Fruit fly (Drosophila melanogaster) whole organism, adult: Measurements from ENCODE around the gene CG7156.

ENCODE experiments used
- CG11617 ChIP-seq: fragments of 200-800 bp; sonication (Bioruptor generic); optimal IDR thresholded peaks from 2 replicates; lab custom pipeline; 2017; ENCODE audit warnings: mild to moderate bottlenecking, missing biosample characterization, missing genetic modification reagents, missing genetic modification characterization
- CG12768 ChIP-seq: fragments of 200-800 bp; sonication (Bioruptor generic); optimal IDR thresholded peaks from 2 replicates; lab custom pipeline; 2017; ENCODE audit warnings: missing biosample characterization, missing genetic modification characterization, mild to moderate bottlenecking, moderate library complexity, missing genetic modification reagents
- CG14711 ChIP-seq: fragments of 200-800 bp; sonication (Bioruptor generic); optimal IDR thresholded peaks from 2 replicates; lab custom pipeline; 2018; ENCODE audit warnings: missing biosample characterization, mild to moderate bottlenecking, missing genetic modification characterization, moderate library complexity
- CG1620 ChIP-seq: fragments of 200-800 bp; sonication (Bioruptor generic); optimal IDR thresholded peaks from 2 replicates; lab custom pipeline; 2016; ENCODE audit warnings: missing biosample characterization, missing genetic modification characterization
- CG33017 ChIP-seq: fragments of 200-800 bp; sonication (Bioruptor generic); optimal IDR thresholded peaks from 2 replicates; lab custom pipeline; 2018; ENCODE audit warnings: missing biosample characterization, mild to moderate bottlenecking, missing genetic modification characterization, moderate library complexity
- CG5204 ChIP-seq: fragments of 200-800 bp; sonication (Bioruptor generic); optimal IDR thresholded peaks from 2 replicates; lab custom pipeline; 2016; ENCODE audit warnings: missing biosample characterization, missing genetic modification characterization
- CG7045 ChIP-seq: fragments of 200-800 bp; sonication (Bioruptor generic); optimal IDR thresholded peaks from 2 replicates; lab custom pipeline; 2017; ENCODE audit warnings: missing biosample characterization, mild to moderate bottlenecking, missing genetic modification characterization
- CG7101 ChIP-seq: fragments of 200-800 bp; sonication (Bioruptor generic); optimal IDR thresholded peaks from 2 replicates; lab custom pipeline; 2018; ENCODE audit warnings: missing biosample characterization, mild to moderate bottlenecking, missing genetic modification characterization, moderate library complexity
- Clk ChIP-seq: fragments of 200-800 bp; sonication (Bioruptor generic); optimal IDR thresholded peaks from 2 replicates; lab custom pipeline; 2017; ENCODE audit warnings: missing biosample characterization, missing genetic modification characterization
- Crg-1 ChIP-seq: fragments of 200-800 bp; sonication (Bioruptor generic); optimal IDR thresholded peaks from 2 replicates; lab custom pipeline; 2016; ENCODE audit warnings: missing biosample characterization, missing genetic modification characterization
- Hr96 ChIP-seq: fragments of 200-800 bp; sonication (Bioruptor generic); optimal IDR thresholded peaks from 2 replicates; lab custom pipeline; 2016; ENCODE audit warnings: missing biosample characterization, missing genetic modification characterization
- Mnt ChIP-seq: fragments of 200-800 bp; sonication (Bioruptor generic); optimal IDR thresholded peaks from 2 replicates; lab custom pipeline; 2016; ENCODE audit warnings: missing biosample characterization, mild to moderate bottlenecking, missing genetic modification characterization
- bab1 ChIP-seq: fragments of 200-800 bp; sonication (Bioruptor generic); optimal IDR thresholded peaks from 3 replicates; lab custom pipeline; 2019; ENCODE audit warnings: missing biosample characterization, mild to moderate bottlenecking, missing genetic modification characterization, moderate library complexity
- cic ChIP-seq: fragments of 200-800 bp; sonication (Bioruptor generic); optimal IDR thresholded peaks from 2 replicates; lab custom pipeline; 2017; ENCODE audit warnings: missing biosample characterization, mild to moderate bottlenecking, missing genetic modification characterization, moderate library complexity
- cnc ChIP-seq, 2 experiments: fragments of >200 bp; optimal IDR thresholded peaks; 2 replicates each; lab custom pipeline; 2017
- kay ChIP-seq: fragments of 200-800 bp; sonication (Bioruptor generic); peaks from one replicate; lab custom pipeline; 2016; ENCODE audit warnings: missing biosample characterization, missing genetic modification characterization, borderline replicate concordance
- ovo ChIP-seq: fragments of 200-800 bp; sonication (Bioruptor generic); optimal IDR thresholded peaks from 2 replicates; lab custom pipeline; 2016; ENCODE audit warnings: missing biosample characterization, missing genetic modification characterization
- pad ChIP-seq: fragments of 200-800 bp; sonication (Bioruptor generic); optimal IDR thresholded peaks from 3 replicates; lab custom pipeline; 2017; ENCODE audit warnings: missing biosample characterization, missing genetic modification characterization, mild to moderate bottlenecking, moderate library complexity, missing genetic modification reagents
- tj ChIP-seq: fragments of 200-800 bp; sonication (Bioruptor generic); optimal IDR thresholded peaks from 3 replicates; lab custom pipeline; 2017; ENCODE audit warnings: missing biosample characterization, mild to moderate bottlenecking, missing genetic modification characterization, moderate library complexity
- toe ChIP-seq: fragments of 200-800 bp; sonication (Bioruptor generic); optimal IDR thresholded peaks from 2 replicates; lab custom pipeline; 2016; ENCODE audit warnings: missing biosample characterization, missing genetic modification characterization

Gene CG7156

dm6 chr3R:18243718-18244170, 1.8 kb upstream of the CG7156 start:
- TF ChIP-seq kay (GFP tag; lab: Kevin White, UChicago), result peak; percentile 96
- peak; percentile 94 for TF ChIP-seq CG14711
- no peak for TF ChIP-seq pad (GFP tag; lab: Kevin White, UChicago)
- TF ChIP-seq tj (GFP tag; lab: Kevin White, UChicago), result no peak
- no peak for TF ChIP-seq CG1620
- TF ChIP-seq toe (GFP tag; lab: Kevin White, UChicago), result no peak
- TF ChIP-seq Hr96, result peak; percentile 38
- no peak for TF ChIP-seq Crg-1 (GFP tag; lab: Kevin White, UChicago)
- no peak for TF ChIP-seq CG7045

dm6 chr3R:18243000-18243399, 1.0 kb upstream of the CG7156 start:
- TF ChIP-seq cnc (optimal IDR thresholded peaks at IDR 0.05; lab: Kevin White, UChicago) (peak in 1 of 2 experiments; percentile 35), pad (GFP tag; lab: Kevin White, UChicago) (no peak)

- TF ChIP-seq pad (GFP tag; lab: Kevin White, UChicago) (peak; percentile 13), tj (GFP tag; lab: Kevin White, UChicago) (peak; percentile 1), toe (GFP tag; lab: Kevin White, UChicago) (no peak)
These were observed 6.1 kb downstream of the CG7156 start, which contains the start of gene repo for dm6 chr3R:18235879-18236278. repo (plus strand) TSS chr3R:18236192.

dm6 chr3R:18234699-18235257, 7.2 kb downstream of the CG7156 start:
- TF ChIP-seq Crg-1 (GFP tag; lab: Kevin White, UChicago) (no peak), CG12768 (no peak), cic (no peak), CG7101 (tag; lab: Kevin White, UChicago) (no peak), bab1 (GFP tag; lab: Kevin White, UChicago) (no peak), kay (GFP tag; lab: Kevin White, UChicago) (no peak)

dm6 chr3R:18232187-18232586, 9.8 kb downstream of the CG7156 start:
- TF ChIP-seq Crg-1 (GFP tag; lab: Kevin White, UChicago) (no peak), bab1 (GFP tag; lab: Kevin White, UChicago) (no peak), CG1620 (no peak), Clk (GFP tag; lab: Kevin White, UChicago) (no peak), CG5204 (GFP tag; lab: Kevin White, UChicago) (no peak)

- TF ChIP-seq cic (peak; percentile 16), CG12768 (no peak)
These were observed 11.7 kb downstream of the CG7156 start for dm6 chr3R:18230229-18230628.

dm6 chr3R:18228713-18229222, 13.2 kb downstream of the CG7156 start:
- TF ChIP-seq ovo (GFP tag; lab: Kevin White, UChicago) (no peak), Mnt (GFP tag; lab: Kevin White, UChicago) (no peak), kay (GFP tag; lab: Kevin White, UChicago) (no peak), tj (GFP tag; lab: Kevin White, UChicago) (no peak), cnc (optimal IDR thresholded peaks at IDR 0.05; lab: Kevin White, UChicago) (no peak), CG12768 (peak; percentile 40), bab1 (GFP tag; lab: Kevin White, UChicago) (no peak)

- TF ChIP-seq CG33017 (tag; lab: Kevin White, UChicago) (no peak), CG1620 (no peak), cnc (optimal IDR thresholded peaks at IDR 0.05; lab: Kevin White, UChicago) (no peak), CG7045 (no peak), CG11617 (GFP tag; lab: Kevin White, UChicago) (no peak)
These were observed 14.6 kb downstream of the CG7156 start for dm6 chr3R:18227385-18227784.

- TF ChIP-seq Mnt (GFP tag; lab: Kevin White, UChicago), result no peak
- TF ChIP-seq kay (GFP tag; lab: Kevin White, UChicago), result no peak
- no peak for TF ChIP-seq ovo (GFP tag; lab: Kevin White, UChicago)
These were observed 15.2 kb downstream of the CG7156 start for dm6 chr3R:18226809-18227157.
